Fruit fly (Drosophila melanogaster): ENCODE measurements around the gene Mst98Cb.

Gene Mst98Cb

DNA sequence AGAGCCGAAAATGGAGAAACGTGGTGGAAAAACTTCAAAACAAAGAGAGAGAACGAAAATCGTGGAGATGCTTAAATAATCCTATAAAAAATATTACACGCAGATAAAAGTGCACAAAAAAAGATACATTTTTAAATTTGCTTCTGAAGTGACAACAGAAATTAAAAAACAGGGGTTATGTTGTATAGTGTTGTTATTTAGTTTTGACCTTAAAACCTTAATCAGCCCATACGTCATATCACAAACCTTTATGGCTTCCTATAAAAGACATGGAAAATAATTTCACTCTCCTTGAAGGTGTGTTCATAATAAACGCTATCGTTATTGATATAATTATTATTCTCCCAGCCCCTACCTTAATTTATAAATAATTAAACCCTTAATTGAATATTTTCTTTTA lies 34.5 kb downstream of the Mst98Cb start (continued):
- TF ChIP-seq CG6163 (GFP tag; IDR thresholded peaks at IDR 0.05) (no peak), salr (GFP tag; optimal IDR thresholded peaks at IDR 0.05) (no peak), CG31627 (GFP tag; optimal IDR thresholded peaks at IDR 0.05) (peak; percentile 24), topi (GFP tag; optimal IDR thresholded peaks at IDR 0.05) (peak; percentile 36), CG6854 (GFP tag; optimal IDR thresholded peaks at IDR 0.05) (no peak), CG6792 (GFP tag; optimal IDR thresholded peaks at IDR 0.05) (peak; percentile 31), net (GFP tag; optimal IDR thresholded peaks at IDR 0.05) (no peak), Eip93F (GFP tag; optimal IDR thresholded peaks at IDR 0.05) (no peak), Gug (GFP tag; IDR thresholded peaks at IDR 0.05) (no peak), OdsH (GFP tag; optimal IDR thresholded peaks at IDR 0.05) (peak; percentile 49), CG8319 (GFP tag; optimal IDR thresholded peaks at IDR 0.05) (peak; percentile 32), dac (GFP tag; optimal IDR thresholded peaks at IDR 0.05) (no peak), Hr4 (GFP tag; optimal IDR thresholded peaks at IDR 0.05) (peak; percentile 45), fkh (GFP tag; optimal IDR thresholded peaks at IDR 0.05) (no peak), CG3919 (GFP tag; optimal IDR thresholded peaks at IDR 0.05) (peak; percentile 37), svp (GFP tag) (peak; percentile 71), Smox (GFP tag; optimal IDR thresholded peaks at IDR 0.05) (peak; percentile 54), pdm3 (GFP tag; optimal IDR thresholded peaks at IDR 0.05) (peak; percentile 48), CG4318 (GFP tag; optimal IDR thresholded peaks at IDR 0.05) (no peak), CG3032 (tag; optimal IDR thresholded peaks at IDR 0.05) (no peak), Sox14 (GFP tag; optimal IDR thresholded peaks at IDR 0.05) (peak; percentile 20), CG11294 (GFP tag; IDR thresholded peaks at IDR 0.05) (no peak), Met (GFP tag; optimal IDR thresholded peaks at IDR 0.05) (peak; percentile 48), esn (GFP tag; optimal IDR thresholded peaks at IDR 0.05) (peak; percentile 55), CG6276 (GFP tag; optimal IDR thresholded peaks at IDR 0.05) (no peak), CG8119 (GFP tag; IDR thresholded peaks at IDR 0.05) (no peak), CG9139 (GFP tag; optimal IDR thresholded peaks at IDR 0.05) (no peak), ss (GFP tag; optimal IDR thresholded peaks at IDR 0.05) (no peak), eg (GFP tag; IDR thresholded peaks at IDR 0.05) (no peak), Hr39 (GFP tag; optimal IDR thresholded peaks at IDR 0.05) (peak; percentile 57), Blimp-1 (GFP tag; optimal IDR thresholded peaks at IDR 0.05) (no peak), Eip78C (GFP tag) (peak; percentile 92), CG6808 (GFP tag; optimal IDR thresholded peaks at IDR 0.05) (no peak), lz (GFP tag; optimal IDR thresholded peaks at IDR 0.05) (peak; percentile 31), Hr38 (GFP tag; optimal IDR thresholded peaks at IDR 0.05) (no peak)

DNA sequence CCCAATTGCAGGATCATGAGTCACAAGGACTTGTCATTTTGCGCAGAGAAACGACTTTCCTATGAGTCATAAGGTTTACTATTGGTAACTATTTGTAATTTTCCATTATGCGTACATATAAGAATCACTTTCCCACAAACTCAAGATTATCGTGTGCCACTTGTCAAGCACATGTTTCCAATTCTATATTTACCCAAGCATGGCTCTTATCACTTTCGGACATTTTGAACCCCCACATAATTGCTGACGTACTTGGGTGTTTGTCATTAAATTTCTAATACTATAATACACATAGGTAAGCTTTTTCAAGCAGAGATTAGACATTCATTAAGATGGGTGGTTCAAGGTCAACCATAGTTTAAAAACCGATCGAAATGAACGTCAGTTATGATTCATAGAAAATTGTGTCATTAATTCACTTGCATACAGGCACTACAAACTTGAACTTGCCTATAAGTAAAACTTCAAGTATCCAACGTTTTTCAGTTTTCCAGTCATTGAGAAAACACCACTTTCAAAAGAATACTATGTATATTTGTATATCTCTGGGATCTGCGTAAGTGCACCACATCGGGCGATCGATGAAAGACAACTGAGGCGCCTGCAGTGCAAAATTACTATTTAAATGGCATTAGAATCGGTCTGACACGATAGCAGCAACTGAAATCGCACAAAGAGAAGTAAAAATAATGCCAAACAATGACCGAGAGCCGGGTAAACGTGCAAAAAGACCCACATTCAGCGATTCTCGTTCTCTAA lies 35.3 kb downstream of the Mst98Cb start:
- peak; percentile 28 for TF ChIP-seq fkh (GFP tag; optimal IDR thresholded peaks at IDR 0.05)
- TF ChIP-seq svp (GFP tag): peak; percentile 61
- no peak for TF ChIP-seq CG8319 (GFP tag; optimal IDR thresholded peaks at IDR 0.05)

DNA sequence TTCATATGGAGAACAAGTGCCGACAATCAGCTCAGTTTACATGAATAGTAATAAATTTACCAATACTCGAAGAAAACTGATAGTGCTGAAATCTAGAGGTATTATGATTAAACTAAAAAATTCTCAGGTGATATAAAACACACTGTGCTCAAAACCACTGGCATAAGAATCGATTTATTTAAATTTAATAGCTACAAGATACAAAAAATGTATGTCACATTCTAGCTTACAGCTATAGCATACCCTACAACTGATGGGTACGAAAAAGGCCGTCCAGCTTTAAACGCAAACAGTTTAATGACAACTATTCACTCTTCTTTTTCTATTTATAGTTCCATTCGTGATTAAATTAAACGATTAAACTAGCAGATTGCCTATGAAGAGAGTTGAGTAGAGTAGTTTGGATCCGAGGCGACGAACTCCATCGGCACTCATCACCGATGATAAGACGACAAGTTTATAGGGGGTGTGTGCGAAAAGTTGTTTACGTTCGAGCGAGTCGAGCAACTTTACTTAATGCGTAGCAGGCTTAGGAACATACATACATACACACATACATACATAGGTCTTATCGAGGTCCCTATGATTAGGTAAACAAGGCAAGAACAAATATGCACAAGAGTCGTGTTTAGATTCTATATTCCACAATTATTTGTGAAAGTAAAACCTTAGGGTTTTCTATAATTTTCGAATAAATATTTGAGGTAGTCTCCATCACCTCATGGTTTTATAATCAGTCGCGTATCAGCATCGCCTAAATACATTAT lies 36.4 kb downstream of the Mst98Cb start:
- TF ChIP-seq ss (GFP tag; optimal IDR thresholded peaks at IDR 0.05): peak; percentile 30 to 67
- TF ChIP-seq topi (GFP tag; optimal IDR thresholded peaks at IDR 0.05): peak; percentile 44
- peak; percentile 88 for TF ChIP-seq Eip78C (GFP tag)
- TF ChIP-seq fkh (GFP tag; optimal IDR thresholded peaks at IDR 0.05): peak; percentile 95
- TF ChIP-seq Sox102F (GFP tag; optimal IDR thresholded peaks at IDR 0.05): no peak
- TF ChIP-seq CG8119 (GFP tag; IDR thresholded peaks at IDR 0.05): peak; percentile 82
- peak; percentile 70 for TF ChIP-seq CG10631 (GFP tag; optimal IDR thresholded peaks at IDR 0.05)
- TF ChIP-seq pdm3 (GFP tag; optimal IDR thresholded peaks at IDR 0.05): peak; percentile 76
- TF ChIP-seq Met (GFP tag; optimal IDR thresholded peaks at IDR 0.05): no peak
- TF ChIP-seq acj6 (GFP tag; optimal IDR thresholded peaks at IDR 0.05): peak; percentile 83
- TF ChIP-seq achi (GFP tag; optimal IDR thresholded peaks at IDR 0.05): peak; percentile 71
- TF ChIP-seq CG3032 (tag; optimal IDR thresholded peaks at IDR 0.05): peak; percentile 79
- TF ChIP-seq CG11902 (GFP tag; optimal IDR thresholded peaks at IDR 0.05): no peak
- TF ChIP-seq Hr4 (GFP tag; optimal IDR thresholded peaks at IDR 0.05): peak; percentile 87
- TF ChIP-seq CG4318 (GFP tag; optimal IDR thresholded peaks at IDR 0.05): peak; percentile 79
- TF ChIP-seq Sox14 (GFP tag; optimal IDR thresholded peaks at IDR 0.05): peak; percentile 80
- no peak for TF ChIP-seq Hr38 (GFP tag; optimal IDR thresholded peaks at IDR 0.05)
- peak; percentile 65 for TF ChIP-seq Eip75B (GFP tag; optimal IDR thresholded peaks at IDR 0.05)
- peak; percentile 74 for TF ChIP-seq CG1621 (tag; optimal IDR thresholded peaks at IDR 0.05)
- TF ChIP-seq CG6163 (GFP tag; IDR thresholded peaks at IDR 0.05): peak; percentile 88
- TF ChIP-seq CG6854 (GFP tag; optimal IDR thresholded peaks at IDR 0.05): no peak
- TF ChIP-seq fd59A (GFP tag; optimal IDR thresholded peaks at IDR 0.05): peak; percentile 76
- peak; percentile 63 for TF ChIP-seq CG11762 (GFP tag; optimal IDR thresholded peaks at IDR 0.05; ENCODE audit: insufficient read depth)
- TF ChIP-seq lz (GFP tag; optimal IDR thresholded peaks at IDR 0.05): peak; percentile 26

All from whole organism, prepupa.